Fruit fly (Drosophila melanogaster) whole organism, embryonic: ENCODE results near the gene Alp13.

ENCODE experiments used
- B-H1 ChIP-seq: fragments of 200-800 bp; sonication (Bioruptor generic); IDR thresholded peaks from 3 replicates; pipeline ENCODE4 v1.3.6; 2022; ENCODE audit warnings: missing biosample characterization, missing genetic modification characterization
- Blimp-1 ChIP-seq: fragments of 200-800 bp; sonication (Bioruptor generic); optimal IDR thresholded peaks from 3 replicates; lab custom pipeline; 2018; ENCODE audit warnings: missing biosample characterization, missing genetic modification characterization, mild to moderate bottlenecking, moderate library complexity, missing genetic modification reagents
- CG13424 ChIP-seq: fragments of 200-800 bp; sonication (Bioruptor generic); optimal IDR thresholded peaks from 2 replicates; lab custom pipeline; 2019; ENCODE audit warnings: missing biosample characterization, mild to moderate bottlenecking, missing genetic modification characterization, moderate library complexity
- CG15073 ChIP-seq: fragments of 200-800 bp; sonication (Bioruptor generic); optimal IDR thresholded peaks from 2 replicates; lab custom pipeline; 2016; ENCODE audit warnings: missing biosample characterization, missing genetic modification characterization
- CG15269 ChIP-seq: fragments of 200-800 bp; sonication (Bioruptor generic); optimal IDR thresholded peaks from 2 replicates; lab custom pipeline; 2018; ENCODE audit warnings: missing biosample characterization, mild to moderate bottlenecking, missing genetic modification characterization, moderate library complexity
- CG15479 ChIP-seq: fragments of 200-800 bp; sonication (Bioruptor generic); optimal IDR thresholded peaks from 3 replicates; lab custom pipeline; 2019; ENCODE audit warnings: missing biosample characterization, mild to moderate bottlenecking, missing genetic modification characterization, moderate library complexity
- CG1602 ChIP-seq: fragments of 200-800 bp; sonication (Bioruptor generic); optimal IDR thresholded peaks from 3 replicates; lab custom pipeline; 2016; ENCODE audit warnings: missing biosample characterization, missing genetic modification characterization
- CG18476 ChIP-seq: fragments of 200-800 bp; sonication (Bioruptor generic); optimal IDR thresholded peaks from 2 replicates; lab custom pipeline; 2016; ENCODE audit warnings: missing biosample characterization, mild to moderate bottlenecking, missing genetic modification characterization
- CG2116 ChIP-seq: fragments of 200-800 bp; sonication (Bioruptor generic); optimal IDR thresholded peaks from 3 replicates; lab custom pipeline; 2018; ENCODE audit warnings: missing biosample characterization, mild to moderate bottlenecking, missing genetic modification characterization
- CG30403 ChIP-seq: fragments of 200-800 bp; sonication (Bioruptor generic); optimal IDR thresholded peaks from 3 replicates; lab custom pipeline; 2016; ENCODE audit warnings: missing biosample characterization, missing genetic modification characterization
- CG3407 ChIP-seq: fragments of 200-800 bp; sonication (Bioruptor generic); optimal IDR thresholded peaks from 2 replicates; lab custom pipeline; 2018; ENCODE audit warnings: missing biosample characterization, mild to moderate bottlenecking, missing genetic modification characterization
- CG34224 ChIP-seq: fragments of 200-800 bp; sonication (Bioruptor generic); IDR thresholded peaks from 3 replicates; pipeline ENCODE4 v1.3.6; 2022; ENCODE audit warnings: missing biosample characterization, missing genetic modification characterization; ENCODE audit not compliant: partially characterized antibody
- CG7556 ChIP-seq: fragments of 200-800 bp; sonication (Bioruptor generic); optimal IDR thresholded peaks from 2 replicates; lab custom pipeline; 2017; ENCODE audit warnings: missing biosample characterization, mild to moderate bottlenecking, missing genetic modification characterization
- CG9876 ChIP-seq: fragments of 200-800 bp; sonication (Bioruptor generic); optimal IDR thresholded peaks from 2 replicates; lab custom pipeline; 2016; ENCODE audit warnings: missing biosample characterization, missing genetic modification characterization
- Fer2 ChIP-seq: fragments of 200-800 bp; sonication (Bioruptor generic); optimal IDR thresholded peaks from 2 replicates; lab custom pipeline; 2018; ENCODE audit warnings: missing biosample characterization, mild to moderate bottlenecking, missing genetic modification characterization, moderate library complexity
- Gsc ChIP-seq: fragments of 200-800 bp; sonication (Bioruptor generic); IDR thresholded peaks from 2 replicates; pipeline ENCODE4 v1.3.6; 2022; ENCODE audit warnings: missing biosample characterization, missing genetic modification characterization
- Hr51 ChIP-seq, 2 experiments: fragments of 200-800 bp; sonication (Bioruptor generic); optimal IDR thresholded peaks; 2 replicates in 1 of 2; 3 replicates in 1 of 2; lab custom pipeline; 2016 to 2018; ENCODE audit warnings: missing biosample characterization in 2 of 2, missing genetic modification characterization in 2 of 2, mild to moderate bottlenecking in 1 of 2, moderate library complexity in 1 of 2
- Hsf ChIP-seq: fragments of 200-800 bp; sonication (Bioruptor generic); optimal IDR thresholded peaks from 3 replicates; lab custom pipeline; 2016; ENCODE audit warnings: missing biosample characterization, missing genetic modification characterization
- Ptx1 ChIP-seq: fragments of 200-800 bp; sonication (Bioruptor generic); IDR thresholded peaks from 2 replicates; pipeline ENCODE4 v1.3.6; 2022; ENCODE audit warnings: missing biosample characterization, missing genetic modification characterization
- Xbp1 ChIP-seq: fragments of 200-800 bp; sonication (Bioruptor generic); optimal IDR thresholded peaks from 3 replicates; lab custom pipeline; 2016; ENCODE audit warnings: missing biosample characterization, mild to moderate bottlenecking, missing genetic modification characterization
- Xrp1 ChIP-seq: fragments of 200-800 bp; sonication (Bioruptor generic); IDR thresholded peaks from 2 replicates; pipeline ENCODE4 v1.3.6; 2022; ENCODE audit warnings: missing biosample characterization, missing genetic modification characterization
- ap ChIP-seq: fragments of 200-800 bp; sonication (Bioruptor generic); IDR thresholded peaks from 2 replicates; pipeline ENCODE4 v1.3.6; 2022; ENCODE audit warnings: missing biosample characterization, missing genetic modification characterization
- ara ChIP-seq: fragments of 200-800 bp; sonication (Bioruptor generic); IDR thresholded peaks from 2 replicates; pipeline ENCODE4 v1.3.6; 2022; ENCODE audit warnings: missing biosample characterization, missing genetic modification characterization
- cg ChIP-seq: fragments of 200-800 bp; sonication (Bioruptor generic); optimal IDR thresholded peaks from 3 replicates; lab custom pipeline; 2019; ENCODE audit warnings: missing biosample characterization, mild to moderate bottlenecking, missing genetic modification characterization, moderate library complexity
- chm ChIP-seq: fragments of 200-800 bp; sonication (Bioruptor generic); IDR thresholded peaks from 2 replicates; pipeline ENCODE4 v1.3.6; 2022; ENCODE audit warnings: missing biosample characterization, missing genetic modification characterization
- cwo ChIP-seq: fragments of 200-800 bp; sonication (Bioruptor generic); optimal IDR thresholded peaks from 3 replicates; lab custom pipeline; 2017; ENCODE audit warnings: missing biosample characterization, missing genetic modification characterization, mild to moderate bottlenecking, moderate library complexity, missing genetic modification reagents
- dimm ChIP-seq: fragments of 200-800 bp; sonication (Bioruptor generic); IDR thresholded peaks from 2 replicates; pipeline ENCODE4 v1.3.6; 2022; ENCODE audit warnings: missing biosample characterization, missing genetic modification characterization
- dm ChIP-seq: fragments of 200-800 bp; sonication (Bioruptor generic); optimal IDR thresholded peaks from 3 replicates; lab custom pipeline; 2016; ENCODE audit warnings: missing biosample characterization, missing genetic modification characterization
- dysf ChIP-seq: fragments of 200-800 bp; sonication (Bioruptor generic); IDR thresholded peaks from 3 replicates; pipeline ENCODE4 v1.3.6; 2022; ENCODE audit warnings: missing biosample characterization, missing genetic modification characterization
- fd3F ChIP-seq: fragments of 200-800 bp; sonication (Bioruptor generic); optimal IDR thresholded peaks from 2 replicates; lab custom pipeline; 2018; ENCODE audit warnings: missing biosample characterization, mild to moderate bottlenecking, missing genetic modification characterization, moderate library complexity
- gcm ChIP-seq: fragments of 200-800 bp; sonication (Bioruptor generic); optimal IDR thresholded peaks from 2 replicates; lab custom pipeline; 2019; ENCODE audit warnings: missing biosample characterization, mild to moderate bottlenecking, missing genetic modification characterization, moderate library complexity
- insv ChIP-seq, 2 experiments: fragments of 200-800 bp; sonication (Bioruptor generic); optimal IDR thresholded peaks; 3 replicates each; lab custom pipeline; 2016 to 2018; ENCODE audit warnings: missing biosample characterization in 2 of 2, missing genetic modification characterization in 2 of 2
- lab ChIP-seq: fragments of 200-800 bp; sonication (Bioruptor generic); optimal IDR thresholded peaks from 3 replicates; lab custom pipeline; 2017; ENCODE audit warnings: missing biosample characterization, missing genetic modification characterization, mild to moderate bottlenecking, moderate library complexity, missing genetic modification reagents
- nau ChIP-seq: fragments of 200-800 bp; sonication (Bioruptor generic); optimal IDR thresholded peaks from 3 replicates; lab custom pipeline; 2017; ENCODE audit warnings: missing biosample characterization, mild to moderate bottlenecking, missing genetic modification characterization, missing genetic modification reagents
- nom ChIP-seq: fragments of 200-800 bp; sonication (Bioruptor generic); optimal IDR thresholded peaks from 2 replicates; lab custom pipeline; 2017; ENCODE audit warnings: missing biosample characterization, missing genetic modification characterization, mild to moderate bottlenecking, moderate library complexity, missing genetic modification reagents
- odd ChIP-seq: fragments of 200-800 bp; sonication (Bioruptor generic); optimal IDR thresholded peaks from 2 replicates; lab custom pipeline; 2017; ENCODE audit warnings: missing biosample characterization, mild to moderate bottlenecking, missing genetic modification characterization
- pfk ChIP-seq: fragments of 200-800 bp; sonication (Bioruptor generic); optimal IDR thresholded peaks from 2 replicates; lab custom pipeline; 2018; ENCODE audit warnings: missing biosample characterization, mild to moderate bottlenecking, missing genetic modification characterization, moderate library complexity
- prd ChIP-seq, 3 experiments: fragments of >200 bp in 2 of 3; fragments of 200-800 bp in 1 of 3; sonication (Bioruptor generic) in 1 of 3; optimal IDR thresholded peaks in 2 of 3; IDR thresholded peaks in 1 of 3; 2 replicates in 2 of 3; 3 replicates in 1 of 3; pipeline versions ENCODE4 v1.3.6 to Lab custom; 2017 to 2022; ENCODE audit warnings: missing biosample characterization in 1 of 3, missing genetic modification characterization in 1 of 3
- pros ChIP-seq: fragments of 200-800 bp; sonication (Bioruptor generic); optimal IDR thresholded peaks from 3 replicates; lab custom pipeline; 2019; ENCODE audit warnings: missing biosample characterization, mild to moderate bottlenecking, missing genetic modification characterization, moderate library complexity
- repo ChIP-seq: fragments of 200-800 bp; sonication (Bioruptor generic); optimal IDR thresholded peaks from 2 replicates; lab custom pipeline; 2016; ENCODE audit warnings: missing biosample characterization, missing genetic modification characterization
- ro ChIP-seq: fragments of 200-800 bp; sonication (Bioruptor generic); IDR thresholded peaks from 2 replicates; pipeline ENCODE4 v1.3.6; 2022; ENCODE audit warnings: missing biosample characterization, missing genetic modification characterization
- sc ChIP-seq, 3 experiments: fragments of >200 bp in 2 of 3; fragments of 200-800 bp in 1 of 3; sonication (Bioruptor generic) in 1 of 3; optimal IDR thresholded peaks; 2 replicates in 2 of 3; 3 replicates in 1 of 3; lab custom pipeline; 2017; ENCODE audit warnings: mild to moderate bottlenecking in 1 of 3, missing biosample characterization in 1 of 3, missing genetic modification characterization in 1 of 3, missing genetic modification reagents in 1 of 3
- sd ChIP-seq: fragments of 200-800 bp; sonication (Bioruptor generic); optimal IDR thresholded peaks from 3 replicates; lab custom pipeline; 2018; ENCODE audit warnings: missing biosample characterization, mild to moderate bottlenecking, missing genetic modification characterization, moderate library complexity
- sens ChIP-seq: fragments of 200-800 bp; sonication (Bioruptor generic); peaks from one replicate; lab custom pipeline; 2016; ENCODE audit warnings: missing biosample characterization, missing genetic modification characterization
- sna ChIP-seq: fragments of 200-800 bp; sonication (Bioruptor generic); IDR thresholded peaks from 2 replicates; pipeline ENCODE4 v1.3.6; 2022; ENCODE audit warnings: missing biosample characterization, missing genetic modification characterization; ENCODE audit not compliant: partially characterized antibody
- so ChIP-seq: fragments of 200-800 bp; sonication (Bioruptor generic); IDR thresholded peaks from 3 replicates; pipeline ENCODE4 v1.3.6; 2022; ENCODE audit warnings: missing biosample characterization, missing genetic modification characterization
- wdn ChIP-seq: fragments of 200-800 bp; sonication (Bioruptor generic); IDR thresholded peaks from 2 replicates; pipeline ENCODE4 v1.3.6; 2022; ENCODE audit warnings: missing biosample characterization, missing genetic modification characterization
- yki ChIP-seq: fragments of >200 bp; optimal IDR thresholded peaks from 3 replicates; lab custom pipeline; 2018

Gene Alp13

DNA sequence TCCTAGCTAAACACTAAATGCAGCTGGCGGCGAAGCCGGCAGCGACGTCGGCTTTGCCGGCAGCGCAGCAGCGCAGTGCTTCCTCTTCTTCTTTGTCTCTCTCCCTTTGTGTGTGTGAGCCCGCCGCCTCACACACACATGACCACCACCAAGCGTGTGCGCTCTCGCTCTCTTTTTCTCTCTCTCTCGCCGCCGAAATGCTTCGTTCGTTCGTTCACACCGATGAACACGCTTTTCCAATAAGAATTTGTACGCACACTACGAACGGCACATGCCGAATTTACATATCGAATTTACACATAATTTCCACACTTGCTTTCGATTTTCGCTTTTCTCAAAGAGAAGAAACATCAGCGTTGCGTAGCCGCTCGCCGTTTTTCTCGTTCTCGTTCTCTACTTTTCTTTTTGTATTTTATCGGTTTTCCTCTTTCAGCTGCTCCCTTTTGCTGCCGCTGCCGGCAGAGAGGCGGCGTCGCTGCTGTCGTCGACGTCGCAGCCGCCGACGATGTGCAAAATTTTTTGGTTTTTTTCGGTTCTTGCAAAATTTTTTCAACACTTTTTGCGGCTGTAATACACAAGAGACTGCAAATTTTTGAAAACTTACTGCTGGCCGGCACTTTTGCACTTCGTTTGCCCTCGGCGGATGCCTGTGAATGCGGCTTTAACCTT is 34.2 kb upstream of the Alp13 start (continued):
- TF ChIP-seq Xbp1 (GFP tag; lab: Kevin White, UChicago) (no peak), lab (no peak), CG13424 (tag; lab: Kevin White, UChicago) (peak; percentile 2), pros (GFP tag; lab: Kevin White, UChicago) (peak; percentile 46), so (GFP tag; lab: Robert Waterston, UW) (no peak; the same call in 2 of the 3 replicates), Hsf (GFP tag; lab: Kevin White, UChicago) (no peak), CG1602 (GFP tag; lab: Kevin White, UChicago) (no peak), wdn (GFP tag; lab: Robert Waterston, UW) (0 out of 2 replicates have a peak, but pooled peaks have one; percentile 15), fd3F (no peak), ap (GFP tag; lab: Robert Waterston, UW) (no peak), yki (lab: Kevin White, UChicago) (peak; percentile 92), sc (optimal IDR thresholded peaks at IDR 0.05; lab: Kevin White, UChicago) (no peak), sc (GFP tag; optimal IDR thresholded peaks at IDR 0.05; lab: Kevin White, UChicago) (no peak), CG15073 (GFP tag; lab: Kevin White, UChicago) (no peak), ara (GFP tag; lab: Robert Waterston, UW) (0 out of 2 replicates have a peak, but pooled peaks have one; percentile 17), CG30403 (no peak), insv (GFP tag; optimal IDR thresholded peaks at IDR 0.05; lab: Kevin White, UChicago) (peak; percentile 94 to 95), gcm (GFP tag; lab: Kevin White, UChicago) (peak; percentile 32), Fer2 (tag; lab: Kevin White, UChicago) (no peak), odd (GFP tag; lab: Kevin White, UChicago) (no peak), Gsc (GFP tag; lab: Robert Waterston, UW) (no peak), ro (GFP tag; lab: Robert Waterston, UW) (no peak), sens (GFP tag; lab: Kevin White, UChicago) (no peak), sd (tag; lab: Kevin White, UChicago) (peak; percentile 89), chm (no peak), dimm (GFP tag; lab: Robert Waterston, UW) (no peak), CG15479 (peak; percentile 26), Xrp1 (GFP tag; lab: Robert Waterston, UW) (0 out of 2 replicates have a peak, but pooled peaks have one; percentile 30), prd (optimal IDR thresholded peaks at IDR 0.05; lab: Kevin White, UChicago) (no peak), prd (GFP tag; IDR thresholded peaks at IDR 0.05; lab: Robert Waterston, UW) (0 out of 3 replicates have a peak, but pooled peaks have one; percentile 16), CG15269 (tag; lab: Kevin White, UChicago) (peak; percentile 16), CG9876 (GFP tag; lab: Kevin White, UChicago) (no peak), CG2116 (GFP tag; lab: Kevin White, UChicago) (no peak), cwo (GFP tag; lab: Kevin White, UChicago) (peak; percentile 11), CG3407 (GFP tag; lab: Kevin White, UChicago) (no peak), nau (GFP tag; lab: Kevin White, UChicago) (no peak), cg (GFP tag; lab: Kevin White, UChicago) (peak; percentile 97), Ptx1 (peak; percentile 16; the same call in 1 of the 2 replicates), CG18476 (GFP tag; lab: Kevin White, UChicago) (no peak), Hr51 (GFP tag; optimal IDR thresholded peaks at IDR 0.05; lab: Kevin White, UChicago) (no peak), CG34224 (GFP tag; lab: Robert Waterston, UW) (peak; percentile 54; the same call in 1 of the 3 replicates), pfk (GFP tag; lab: Kevin White, UChicago) (no peak), repo (GFP tag; lab: Kevin White, UChicago) (no peak), dysf (GFP tag; lab: Robert Waterston, UW) (0 out of 3 replicates have a peak, but pooled peaks have one; percentile 14), dm (GFP tag; lab: Kevin White, UChicago) (peak; percentile 10), sna (GFP tag; lab: Robert Waterston, UW) (peak; percentile 33; the same call in 1 of the 2 replicates), nom (peak; percentile 57), B-H1 (no peak), Blimp-1 (GFP tag; lab: Kevin White, UChicago) (peak; percentile 71), CG7556 (GFP tag; lab: Kevin White, UChicago) (peak; percentile 3)
